Worm (Caenorhabditis elegans): ENCODE results near the gene K07D4.5.

DNA sequence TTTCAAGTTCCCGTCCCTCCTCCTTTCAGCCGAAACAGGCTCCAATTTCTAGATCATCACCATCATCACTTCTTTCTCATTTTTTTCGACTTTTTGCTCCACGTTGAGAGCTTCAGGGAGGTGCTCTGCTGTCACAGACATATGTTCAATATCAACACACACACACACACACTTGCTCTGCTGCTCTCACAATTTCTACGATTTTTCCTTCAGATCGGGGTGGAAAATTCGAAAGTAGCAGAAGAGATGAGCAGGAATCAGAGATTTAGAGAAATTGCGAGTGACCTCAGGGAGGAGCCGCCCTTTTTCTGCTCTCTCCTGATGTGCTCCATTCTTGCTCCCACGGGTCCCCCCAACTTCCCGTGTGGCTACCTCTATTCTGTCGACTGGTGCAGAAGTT is 13.2 kb upstream of the K07D4.5 start, which contains the start of gene pqn-48:
- TF ChIP-seq him-1 (tag; optimal IDR thresholded peaks at IDR 0.05) (no peak), dao-5 (tag; optimal IDR thresholded peaks at IDR 0.05) (no peak), W03F9.2 (tag; optimal IDR thresholded peaks at IDR 0.05) (no peak)

Measured in whole organism, L4/young adult.